Worm (Caenorhabditis elegans) whole organism, L2 larva: ENCODE measurements around the gene fbxb-13.

Source experiments
- ZK546.5 ChIP-seq: sonication (generic microtip); optimal IDR thresholded peaks from 2 replicates; lab custom pipeline; 2017; ENCODE audit warnings: missing biosample characterization, missing genetic modification characterization
- ama-1 ChIP-seq: fragments of 150-350 bp; optimal IDR thresholded peaks from 2 replicates; lab custom pipeline; 2018; ENCODE audit warnings: inconsistent platforms
- blmp-1 ChIP-seq: sonication (generic microtip); optimal IDR thresholded peaks from 2 replicates; lab custom pipeline; 2017; ENCODE audit warnings: missing genetic modification characterization, mild to moderate bottlenecking, missing compliant biosample characterization, antibody characterized with exemption, moderate library complexity; ENCODE audit not compliant: insufficient read depth
- nhr-11 ChIP-seq: fragments of 150-350 bp; optimal IDR thresholded peaks from 2 replicates; lab custom pipeline; 2014; ENCODE audit warnings: missing biosample characterization, missing genetic modification characterization
- nhr-25 ChIP-seq: fragments of 150-350 bp; sonication (generic microtip); optimal IDR thresholded peaks from 3 replicates; lab custom pipeline; 2014; ENCODE audit warnings: missing biosample characterization, missing genetic modification characterization
- snpc-4 ChIP-seq: fragments of 150-350 bp; optimal IDR thresholded peaks from 2 replicates; lab custom pipeline; 2014; ENCODE audit warnings: missing biosample characterization, missing genetic modification characterization
- unc-62 ChIP-seq: fragments of 150-350 bp; optimal IDR thresholded peaks from 2 replicates; lab custom pipeline; 2014; ENCODE audit warnings: missing biosample characterization, missing genetic modification reagents, missing genetic modification characterization

- TF ChIP-seq ama-1 (lab: Kevin White, UChicago) (no peak), nhr-11 (tag; lab: Kevin White, UChicago) (no peak), unc-62 (GFP tag; lab: Kevin White, UChicago) (no peak), nhr-25 (tag; lab: Kevin White, UChicago) (no peak), blmp-1 (tag; lab: Kevin White, UChicago) (no peak), ZK546.5 (no peak), snpc-4 (tag; lab: Kevin White, UChicago) (no peak)
Observed at ce11 chrII:1756072-1756471, 32.0 kb upstream of the fbxb-13 start, which contains the start of gene F36H5.17.
